Worm (Caenorhabditis elegans): ENCODE results near the gene srv-28.

Gene srv-28

DNA sequence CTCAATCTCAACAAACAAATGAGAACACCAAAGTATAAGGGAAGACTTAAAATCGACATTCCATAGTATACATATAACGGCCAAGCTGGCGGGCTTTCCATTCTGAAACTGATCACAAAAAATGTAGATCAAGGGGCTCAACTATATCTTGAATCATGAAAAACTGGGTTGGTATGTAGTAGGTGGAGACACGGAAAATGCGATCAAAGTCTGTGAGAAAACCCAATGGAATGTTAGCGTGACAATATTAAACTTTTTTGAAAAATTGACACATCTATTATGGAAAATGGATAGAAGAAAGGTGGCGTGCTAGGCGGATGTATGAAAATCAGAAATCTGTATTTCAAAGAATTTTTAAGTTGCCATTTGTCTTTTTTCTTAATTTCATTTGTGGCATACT is at the start of gene srv-28:
TSS of gene srv-28 (minus strand) at position 101 of the 400 bp plus-strand sequence.
- TF ChIP-seq ceh-63 (GFP tag; optimal IDR thresholded peaks at IDR 0.05) = no peak
- TF ChIP-seq efl-1 (optimal IDR thresholded peaks at IDR 0.05) = no peak
- peak in 1 of 2 experiments; percentile 2 for TF ChIP-seq efl-1 (GFP tag; optimal IDR thresholded peaks at IDR 0.05 in 1 of 2)

DNA sequence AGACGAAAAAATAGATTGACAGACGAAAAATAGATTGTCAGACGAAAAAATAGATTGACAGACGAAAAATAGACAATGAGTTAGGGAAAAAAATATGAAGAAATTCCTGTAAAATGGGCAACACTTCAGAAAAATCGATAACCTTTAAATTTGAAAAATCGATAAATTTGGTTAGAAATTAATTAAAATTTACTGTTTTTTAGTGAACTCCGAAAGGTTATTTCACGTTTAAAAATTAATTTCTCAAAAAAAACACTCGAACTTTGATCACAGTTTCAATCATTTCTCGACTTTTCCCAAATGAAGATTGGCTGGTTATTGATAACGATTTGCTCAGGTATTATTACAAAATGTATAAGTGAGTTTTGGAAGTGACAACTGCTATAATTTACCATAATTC is 44.3 kb upstream of the srv-28 start, which contains the start of gene csp-2:
TSS of gene csp-2 (plus strand) at position 301 of the 400 bp plus-strand sequence.
- TF ChIP-seq isw-1 (GFP tag; IDR thresholded peaks at IDR 0.05) (no peak), fkh-4 (tag; optimal IDR thresholded peaks at IDR 0.05; ENCODE audit: borderline replicate concordance) (no peak), grh-1 (GFP tag; IDR thresholded peaks at IDR 0.05) (no peak), ceh-82 (tag; optimal IDR thresholded peaks at IDR 0.05) (no peak), fkh-10 (GFP tag; optimal IDR thresholded peaks at IDR 0.05) (no peak), ets-5 (GFP tag; IDR thresholded peaks at IDR 0.05) (no peak), ceh-90 (tag; optimal IDR thresholded peaks at IDR 0.05) (no peak), C34B4.2 (tag; optimal IDR thresholded peaks at IDR 0.05) (no peak), F16B12.6 (tag; optimal IDR thresholded peaks at IDR 0.05) (no peak), elt-3 (tag; optimal IDR thresholded peaks at IDR 0.05) (no peak), unc-130 (tag; optimal IDR thresholded peaks at IDR 0.05) (no peak), lin-14 (GFP tag; optimal IDR thresholded peaks at IDR 0.05) (no peak), fkh-8 (tag; optimal IDR thresholded peaks at IDR 0.05) (no peak)

- TF ChIP-seq nhr-85 (tag) (no peak), irx-1 (tag; optimal IDR thresholded peaks at IDR 0.05) (no peak), fos-1 (tag; optimal IDR thresholded peaks at IDR 0.05) (no peak), pqm-1 (tag; optimal IDR thresholded peaks at IDR 0.05) (no peak), blmp-1 (tag; optimal IDR thresholded peaks at IDR 0.05) (no peak), snu-23 (GFP tag; optimal IDR thresholded peaks at IDR 0.05) (no peak)
Observed at ce11 chrIV:6303642-6304041, 40.5 kb upstream of the srv-28 start, which contains the start of gene srv-25. Gene srv-25, minus strand, starts transcription at chrIV:6303742.

ce11 chrIV:6301764-6302163 is 38.6 kb upstream of the srv-28 start, which contains the start of gene srv-26:
Gene srv-26, minus strand, starts transcription at chrIV:6301864.
- TF ChIP-seq nhr-20 (tag; optimal IDR thresholded peaks at IDR 0.05) (no peak), isw-1 (GFP tag; IDR thresholded peaks at IDR 0.05) (no peak), efl-1 (optimal IDR thresholded peaks at IDR 0.05) (no peak), efl-1 (GFP tag; optimal IDR thresholded peaks at IDR 0.05 in 1 of 2) (peak in 1 of 2 experiments; percentile 48), lin-15B (tag; optimal IDR thresholded peaks at IDR 0.05) (no peak)

ce11 chrIV:6299523-6299922 is 36.4 kb upstream of the srv-28 start:
- no peak for TF ChIP-seq alr-1 (tag; optimal IDR thresholded peaks at IDR 0.05; ENCODE audit: borderline replicate concordance)
- TF ChIP-seq isw-1 (GFP tag; IDR thresholded peaks at IDR 0.05) = no peak
- TF ChIP-seq ceh-63 (GFP tag; optimal IDR thresholded peaks at IDR 0.05) = no peak
- no peak for TF ChIP-seq blmp-1 (tag; optimal IDR thresholded peaks at IDR 0.05)
- no peak for TF ChIP-seq nhr-237 (tag; optimal IDR thresholded peaks at IDR 0.05)
- no peak for TF ChIP-seq ama-1 (optimal IDR thresholded peaks at IDR 0.05)
- TF ChIP-seq lsy-2 (tag; optimal IDR thresholded peaks at IDR 0.05) = no peak
- TF ChIP-seq C34B4.2 (tag; optimal IDR thresholded peaks at IDR 0.05) = no peak

DNA sequence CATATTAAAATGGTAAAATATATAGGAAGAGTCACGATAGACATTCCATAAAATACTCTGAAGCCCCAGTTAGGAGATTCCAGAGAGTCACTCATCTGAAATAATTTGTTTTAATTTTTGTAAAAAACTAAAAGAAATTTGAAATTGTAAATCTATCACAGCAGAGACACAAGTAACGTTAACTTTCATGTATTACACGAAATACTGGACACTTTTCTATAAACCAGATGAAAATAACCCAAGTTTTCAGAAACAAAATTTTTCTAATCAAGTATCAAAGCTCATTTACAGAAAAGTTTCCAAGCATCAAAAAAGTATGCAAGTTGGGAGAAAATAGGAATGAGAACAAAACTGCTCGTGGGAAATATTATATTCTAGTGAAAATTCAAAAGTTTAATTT is 35.1 kb upstream of the srv-28 start, which contains the start of gene srv-27:
TSS of gene srv-27 (minus strand) at position 101 of the 400 bp plus-strand sequence.
- TF ChIP-seq egl-13 (tag; optimal IDR thresholded peaks at IDR 0.05) (no peak), fkh-8 (tag; optimal IDR thresholded peaks at IDR 0.05) (peak; percentile 16)

DNA sequence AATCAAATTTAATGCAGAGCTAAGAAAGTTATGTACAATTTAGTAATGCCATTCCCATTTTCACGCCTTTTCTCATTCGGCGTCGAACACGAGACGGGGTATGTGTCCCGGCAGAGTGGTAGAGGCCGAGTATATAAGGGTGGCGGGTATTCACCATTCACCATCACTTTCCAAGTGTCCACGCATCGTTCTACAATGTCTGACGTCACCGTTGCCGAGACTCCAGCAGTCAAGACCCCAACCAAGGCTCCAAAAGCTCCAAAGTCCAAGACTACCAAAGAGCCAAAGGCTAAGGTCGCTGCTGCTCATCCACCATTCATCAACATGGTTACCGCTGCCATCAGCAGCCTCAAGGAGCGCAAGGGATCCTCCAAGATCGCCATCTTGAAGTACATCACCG is 30.9 kb upstream of the srv-28 start, which contains the start of gene hil-2:
TSS of gene hil-2 (plus strand) at position 160 of the 400 bp plus-strand sequence.
- TF ChIP-seq ceh-82 (tag; optimal IDR thresholded peaks at IDR 0.05) = peak in 1 of 3 experiments; percentile 44
- no peak for TF ChIP-seq elt-3 (tag; optimal IDR thresholded peaks at IDR 0.05)
- no peak for TF ChIP-seq hpl-2 (GFP tag; optimal IDR thresholded peaks at IDR 0.05)
- no peak for TF ChIP-seq vab-15 (tag; optimal IDR thresholded peaks at IDR 0.05)
- TF ChIP-seq nhr-84 (tag; optimal IDR thresholded peaks at IDR 0.05) = no peak
- TF ChIP-seq efl-1 (optimal IDR thresholded peaks at IDR 0.05) = peak in 1 of 2 experiments; percentile 23
- TF ChIP-seq efl-1 (GFP tag; optimal IDR thresholded peaks at IDR 0.05 in 1 of 2) = no peak
- TF ChIP-seq snu-23 (GFP tag; optimal IDR thresholded peaks at IDR 0.05) = no peak
- peak; percentile 17 for TF ChIP-seq nhr-71 (tag; optimal IDR thresholded peaks at IDR 0.05)
- TF ChIP-seq ceh-8 (GFP tag; optimal IDR thresholded peaks at IDR 0.05) = no peak
- TF ChIP-seq grh-1 (GFP tag; IDR thresholded peaks at IDR 0.05) = 0 out of 2 replicates have a peak, but pooled peaks have one; percentile 31
- TF ChIP-seq nhr-47 (tag; optimal IDR thresholded peaks at IDR 0.05) = peak; percentile 23
- peak in 1 of 2 experiments; percentile 4 for TF ChIP-seq ztf-11 (tag; optimal IDR thresholded peaks at IDR 0.05)
- no peak for TF ChIP-seq ama-1 (optimal IDR thresholded peaks at IDR 0.05)
- no peak for TF ChIP-seq C04F5.9 (tag; optimal IDR thresholded peaks at IDR 0.05)
- TF ChIP-seq lin-35 (GFP tag; optimal IDR thresholded peaks at IDR 0.05) = no peak
- peak; percentile 4 for TF ChIP-seq C16A3.4 (tag; optimal IDR thresholded peaks at IDR 0.05)
- TF ChIP-seq hlh-4 (tag; optimal IDR thresholded peaks at IDR 0.05) = no peak
- peak; percentile 23 for TF ChIP-seq unc-86 (tag; optimal IDR thresholded peaks at IDR 0.05)

All from whole organism, L1 larva.